Worm (Caenorhabditis elegans): ENCODE measurements around the gene mrpl-36.

Gene mrpl-36

ce11 chrIII:9848083-9848482, at the start of gene mrpl-36:
TSS of gene mrpl-36 (minus strand) at chrIII:9848116.
- TF ChIP-seq nhr-12 (tag; optimal IDR thresholded peaks at IDR 0.05) (no peak), bed-3 (GFP tag; optimal IDR thresholded peaks at IDR 0.05) (no peak), lsy-2 (tag; optimal IDR thresholded peaks at IDR 0.05) (peak; percentile 28), ces-1 (GFP tag; optimal IDR thresholded peaks at IDR 0.05) (peak; percentile 13), mep-1 (tag; optimal IDR thresholded peaks at IDR 0.05) (peak; percentile 14)

ce11 chrIII:9892855-9893254, 44.9 kb upstream of the mrpl-36 start, which contains the start of gene mam-7:
TSS of gene mam-7 (plus strand) at chrIII:9893155.
- TF ChIP-seq nhr-12 (tag; optimal IDR thresholded peaks at IDR 0.05): no peak
- peak; percentile 66 for TF ChIP-seq zip-8 (tag; optimal IDR thresholded peaks at IDR 0.05)

ce11 chrIII:9891324-9891723, 43.4 kb upstream of the mrpl-36 start, which contains the start of gene alg-4:
TSS of gene alg-4 (minus strand) at chrIII:9891424.
- TF ChIP-seq snpc-4 (tag; optimal IDR thresholded peaks at IDR 0.05): no peak
- TF ChIP-seq nhr-12 (tag; optimal IDR thresholded peaks at IDR 0.05): no peak
- no peak for TF ChIP-seq drap-1 (GFP tag; optimal IDR thresholded peaks at IDR 0.05)
- TF ChIP-seq pha-4 (tag; optimal IDR thresholded peaks at IDR 0.05): no peak
- no peak for TF ChIP-seq lsy-2 (tag; optimal IDR thresholded peaks at IDR 0.05)
- no peak for TF ChIP-seq nhr-76 (tag; optimal IDR thresholded peaks at IDR 0.05)
- TF ChIP-seq tbx-8 (GFP tag; optimal IDR thresholded peaks at IDR 0.05): no peak
- TF ChIP-seq bed-3 (GFP tag; optimal IDR thresholded peaks at IDR 0.05): no peak

ce11 chrIII:9886323-9886722, 38.4 kb upstream of the mrpl-36 start:
- no peak for TF ChIP-seq lsy-2 (tag; optimal IDR thresholded peaks at IDR 0.05)

ce11 chrIII:9885609-9886008, 37.7 kb upstream of the mrpl-36 start:
- TF ChIP-seq hlh-1 (tag; optimal IDR thresholded peaks at IDR 0.05) (peak; percentile 30), snpc-4 (tag; optimal IDR thresholded peaks at IDR 0.05) (no peak)

- TF ChIP-seq cnd-1 (tag; optimal IDR thresholded peaks at IDR 0.05) (no peak), hlh-1 (tag; optimal IDR thresholded peaks at IDR 0.05) (no peak), nhr-2 (tag; optimal IDR thresholded peaks at IDR 0.05) (no peak), nhr-237 (tag; optimal IDR thresholded peaks at IDR 0.05) (no peak), blmp-1 (tag; optimal IDR thresholded peaks at IDR 0.05) (no peak), bed-3 (GFP tag; optimal IDR thresholded peaks at IDR 0.05) (no peak), lin-13 (tag; optimal IDR thresholded peaks at IDR 0.05) (no peak), lin-32 (GFP tag; optimal IDR thresholded peaks at IDR 0.05) (no peak)
Measured at ce11 chrIII:9878828-9879227, 30.9 kb upstream of the mrpl-36 start, which contains the start of gene ZK757.2. TSS of gene ZK757.2 (minus strand) at chrIII:9878928.

- TF ChIP-seq snpc-4 (tag; optimal IDR thresholded peaks at IDR 0.05): no peak
- TF ChIP-seq nhr-12 (tag; optimal IDR thresholded peaks at IDR 0.05): no peak
- TF ChIP-seq ztf-11 (tag; optimal IDR thresholded peaks at IDR 0.05): no peak
- no peak for TF ChIP-seq elt-1 (tag; optimal IDR thresholded peaks at IDR 0.05; ENCODE audit: borderline replicate concordance, insufficient read depth)
- no peak for TF ChIP-seq tbx-8 (GFP tag; optimal IDR thresholded peaks at IDR 0.05)
- TF ChIP-seq elt-3 (tag; optimal IDR thresholded peaks at IDR 0.05): no peak
- TF ChIP-seq unc-120 (tag; optimal IDR thresholded peaks at IDR 0.05; ENCODE audit: poor library complexity, severe bottlenecking): no peak
Measured at ce11 chrIII:9876951-9877350, 29.0 kb upstream of the mrpl-36 start, which contains the start of gene ZK757.10. TSS of gene ZK757.10 (plus strand) at chrIII:9877251.

ce11 chrIII:9874515-9874914, 26.6 kb upstream of the mrpl-36 start:
- TF ChIP-seq nhr-28 (tag; optimal IDR thresholded peaks at IDR 0.05): no peak

- TF ChIP-seq M03D4.4 (tag; optimal IDR thresholded peaks at IDR 0.05): no peak
Measured at ce11 chrIII:9871032-9871431, 23.1 kb upstream of the mrpl-36 start, which contains the start of gene ZK757.1. TSS of gene ZK757.1 (minus strand) at chrIII:9871132.

Measured in whole organism, mixed stage, embryonic.